Fruit fly (Drosophila melanogaster): ENCODE data around the gene CG17107.

dm6 chr2L:10647720-10648349 lies 33.9 kb upstream of the CG17107 start:
- no peak for TF ChIP-seq ovo (GFP tag; optimal IDR thresholded peaks at IDR 0.05)
- no peak for TF ChIP-seq tj (GFP tag; optimal IDR thresholded peaks at IDR 0.05)
- no peak for TF ChIP-seq bab1 (GFP tag; optimal IDR thresholded peaks at IDR 0.05)
- TF ChIP-seq CG12768 (GFP tag; optimal IDR thresholded peaks at IDR 0.05) = no peak
- TF ChIP-seq CG14711 (tag; optimal IDR thresholded peaks at IDR 0.05) = no peak
- TF ChIP-seq cic (GFP tag; optimal IDR thresholded peaks at IDR 0.05) = no peak
- no peak for TF ChIP-seq CG7101 (tag; optimal IDR thresholded peaks at IDR 0.05)
- no peak for TF ChIP-seq kay (GFP tag; ENCODE audit: borderline replicate concordance)
- TF ChIP-seq toe (GFP tag; optimal IDR thresholded peaks at IDR 0.05) = no peak
- TF ChIP-seq Hr96 (GFP tag; optimal IDR thresholded peaks at IDR 0.05) = no peak
